Fruit fly (Drosophila melanogaster) whole organism, wandering third instar larva: ENCODE measurements around the gene CG15696.

Experiments used
- CG9705 ChIP-seq: fragments of 200-800 bp; sonication (Bioruptor generic); optimal IDR thresholded peaks from 2 replicates; lab custom pipeline; 2018; ENCODE audit warnings: missing biosample characterization, mild to moderate bottlenecking, missing genetic modification characterization
- Dfd ChIP-seq: fragments of >200 bp; optimal IDR thresholded peaks from 2 replicates; lab custom pipeline; 2017; ENCODE audit warnings: missing biosample characterization, missing genetic modification characterization
- Hr83 ChIP-seq: fragments of 200-300 bp; sonication (Bioruptor generic); optimal IDR thresholded peaks from 2 replicates; lab custom pipeline; 2016; ENCODE audit warnings: missing biosample characterization, mild to moderate bottlenecking, missing genetic modification characterization, moderate library complexity; ENCODE audit not compliant: poor library complexity, severe bottlenecking
- Jra ChIP-seq: sonication (Bioruptor generic); optimal IDR thresholded peaks from 2 replicates; lab custom pipeline; 2016; ENCODE audit warnings: missing biosample characterization, missing genetic modification characterization
- Myc ChIP-seq: fragments of >200 bp; optimal IDR thresholded peaks from 2 replicates; lab custom pipeline; 2017
- Vsx2 ChIP-seq: fragments of 200-300, 225-300 bp; sonication (Bioruptor generic); optimal IDR thresholded peaks from 2 replicates; lab custom pipeline; 2018; ENCODE audit warnings: missing biosample characterization, missing genetic modification characterization; ENCODE audit not compliant: partially characterized antibody
- br ChIP-seq: fragments of 200-800 bp; sonication (Bioruptor generic); optimal IDR thresholded peaks from 2 replicates; lab custom pipeline; 2016; ENCODE audit warnings: missing biosample characterization, missing genetic modification characterization
- ey ChIP-seq: fragments of 200-800 bp; sonication (Bioruptor generic); optimal IDR thresholded peaks from 2 replicates; lab custom pipeline; 2016; ENCODE audit warnings: missing biosample characterization, missing genetic modification characterization
- lola ChIP-seq: fragments of >200 bp; optimal IDR thresholded peaks from 2 replicates; lab custom pipeline; 2017; ENCODE audit warnings: missing biosample characterization, missing genetic modification characterization
- pan ChIP-seq: fragments of >200 bp; optimal IDR thresholded peaks from 2 replicates; lab custom pipeline; 2017
- psq ChIP-seq: fragments of 200-800 bp; sonication (Bioruptor generic); optimal IDR thresholded peaks from 3 replicates; lab custom pipeline; 2017; ENCODE audit warnings: missing biosample characterization, mild to moderate bottlenecking, missing genetic modification characterization, moderate library complexity
- sv ChIP-seq: fragments of 200-800 bp; sonication (Bioruptor generic); optimal IDR thresholded peaks from 3 replicates; lab custom pipeline; 2016; ENCODE audit warnings: missing biosample characterization, missing genetic modification characterization
- usp ChIP-seq: fragments of >200 bp; optimal IDR thresholded peaks from 2 replicates; lab custom pipeline; 2017; ENCODE audit warnings: missing biosample characterization, missing genetic modification characterization
- woc ChIP-seq: sonication (Bioruptor generic); optimal IDR thresholded peaks from 2 replicates; lab custom pipeline; 2016; ENCODE audit warnings: missing biosample characterization, mild to moderate bottlenecking, missing genetic modification characterization

DNA sequence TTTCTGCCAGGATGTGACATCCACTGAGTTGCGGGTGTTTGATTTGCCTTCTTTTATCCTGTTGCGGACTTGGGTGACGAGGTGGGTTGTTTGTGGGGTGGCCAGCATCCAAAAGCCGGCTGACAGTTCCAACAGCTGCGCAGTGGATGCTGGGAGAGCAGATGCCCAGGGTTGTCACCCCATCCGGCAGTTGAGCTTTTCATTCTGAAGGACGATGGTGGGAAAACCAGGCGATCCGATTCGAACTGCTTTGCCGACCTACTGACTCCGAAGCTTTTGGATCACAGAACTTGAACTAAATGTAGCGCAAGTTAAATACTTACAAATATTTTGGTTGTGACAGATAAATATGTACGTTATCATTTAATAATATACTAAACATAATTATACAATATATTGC is 19.3 kb downstream of the CG15696 start, which contains the start of gene KaiR1D:
- TF ChIP-seq lola (no peak), pan (lab: Kevin White, UChicago) (no peak), Jra (GFP tag; lab: Kevin White, UChicago) (no peak), usp (no peak), woc (GFP tag; lab: Kevin White, UChicago) (no peak), CG9705 (GFP tag; lab: Kevin White, UChicago) (no peak), sv (GFP tag; lab: Kevin White, UChicago) (no peak), Myc (lab: Kevin White, UChicago) (no peak), br (GFP tag; lab: Kevin White, UChicago) (no peak), Hr83 (GFP tag; lab: Kevin White, UChicago) (no peak), psq (GFP tag; lab: Kevin White, UChicago) (no peak), ey (no peak), Dfd (GFP tag; lab: Kevin White, UChicago) (no peak), Vsx2 (no peak)
